Fruit fly (Drosophila melanogaster) whole organism, embryonic: ENCODE measurements around the gene mfr.

ENCODE experiments used
- Aef1 ChIP-seq: fragments of 200-800 bp; sonication (Bioruptor generic); IDR thresholded peaks from 3 replicates; pipeline ENCODE4 v1.3.6; 2022; ENCODE audit warnings: missing biosample characterization, missing genetic modification characterization
- Bgb ChIP-seq: fragments of 200-800 bp; sonication (Bioruptor generic); IDR thresholded peaks from 2 replicates; pipeline ENCODE4 v1.3.6; 2022; ENCODE audit warnings: missing biosample characterization, missing genetic modification characterization; ENCODE audit not compliant: partially characterized antibody
- CG10209 ChIP-seq: fragments of 200-800 bp; sonication (Bioruptor generic); optimal IDR thresholded peaks from 3 replicates; lab custom pipeline; 2017; ENCODE audit warnings: missing biosample characterization, mild to moderate bottlenecking, missing genetic modification characterization, missing genetic modification reagents
- CG10543 ChIP-seq: fragments of 200-800 bp; sonication (Bioruptor generic); optimal IDR thresholded peaks from 3 replicates; lab custom pipeline; 2017; ENCODE audit warnings: missing biosample characterization, mild to moderate bottlenecking, missing genetic modification characterization, moderate library complexity
- CG10654 ChIP-seq: fragments of 200-800 bp; sonication (Bioruptor generic); optimal IDR thresholded peaks from 2 replicates; lab custom pipeline; 2016; ENCODE audit warnings: missing biosample characterization, missing genetic modification characterization
- CG11504 ChIP-seq: fragments of 200-800 bp; sonication (Bioruptor generic); optimal IDR thresholded peaks from 3 replicates; lab custom pipeline; 2019; ENCODE audit warnings: missing biosample characterization, mild to moderate bottlenecking, missing genetic modification characterization, moderate library complexity
- CG12769 ChIP-seq: fragments of 200-800 bp; sonication (Bioruptor generic); optimal IDR thresholded peaks from 2 replicates; lab custom pipeline; 2019; ENCODE audit warnings: missing biosample characterization, mild to moderate bottlenecking, missing genetic modification characterization, moderate library complexity
- CG15601 ChIP-seq: fragments of 200-800 bp; sonication (Bioruptor generic); optimal IDR thresholded peaks from 3 replicates; lab custom pipeline; 2019; ENCODE audit warnings: missing biosample characterization, mild to moderate bottlenecking, missing genetic modification characterization, moderate library complexity
- CG1603 ChIP-seq: fragments of 200-800 bp; sonication (Bioruptor generic); optimal IDR thresholded peaks from 2 replicates; lab custom pipeline; 2019; ENCODE audit warnings: missing biosample characterization, mild to moderate bottlenecking, missing genetic modification characterization, moderate library complexity
- CG4282 ChIP-seq: fragments of 200-800 bp; sonication (Bioruptor generic); optimal IDR thresholded peaks from 2 replicates; lab custom pipeline; 2016; ENCODE audit warnings: missing biosample characterization, missing genetic modification characterization
- CG4328 ChIP-seq: fragments of 200-800 bp; sonication (Bioruptor generic); optimal IDR thresholded peaks from 3 replicates; lab custom pipeline; 2017; ENCODE audit warnings: missing biosample characterization, missing genetic modification reagents, missing genetic modification characterization
- CG4360 ChIP-seq: fragments of 200-800 bp; sonication (Bioruptor generic); IDR thresholded peaks from 2 replicates; pipeline ENCODE4 v1.3.6; 2022; ENCODE audit warnings: missing biosample characterization, missing genetic modification characterization
- CG4730 ChIP-seq: fragments of 200-800 bp; sonication (Bioruptor generic); IDR thresholded peaks from 2 replicates; pipeline ENCODE4 v1.3.6; 2022; ENCODE audit warnings: missing biosample characterization, missing genetic modification characterization
- CG7987 ChIP-seq: fragments of 200-800 bp; sonication (Bioruptor generic); optimal IDR thresholded peaks from 2 replicates; lab custom pipeline; 2018; ENCODE audit warnings: missing biosample characterization, mild to moderate bottlenecking, missing genetic modification characterization, moderate library complexity
- CG8089 ChIP-seq: fragments of 200-800 bp; sonication (Bioruptor generic); optimal IDR thresholded peaks from 3 replicates; lab custom pipeline; 2016; ENCODE audit warnings: missing biosample characterization, missing genetic modification characterization
- Dbx ChIP-seq: fragments of 200-800 bp; sonication (Bioruptor generic); IDR thresholded peaks from 3 replicates; pipeline ENCODE4 v1.3.6; 2022; ENCODE audit warnings: missing biosample characterization, missing genetic modification characterization
- Fer1 ChIP-seq: fragments of 200-800 bp; sonication (Bioruptor generic); optimal IDR thresholded peaks from 2 replicates; lab custom pipeline; 2017; ENCODE audit warnings: missing biosample characterization, mild to moderate bottlenecking, missing genetic modification characterization
- HHEX ChIP-seq: fragments of 200-800 bp; sonication (Bioruptor generic); optimal IDR thresholded peaks from 3 replicates; lab custom pipeline; 2017; ENCODE audit warnings: missing biosample characterization, mild to moderate bottlenecking, missing genetic modification characterization, missing genetic modification reagents
- Hand ChIP-seq: fragments of 200-800 bp; sonication (Bioruptor generic); optimal IDR thresholded peaks from 2 replicates; lab custom pipeline; 2017; ENCODE audit warnings: mild to moderate bottlenecking, missing biosample characterization, missing genetic modification reagents, missing genetic modification characterization
- HmgD ChIP-seq: fragments of 200-800 bp; sonication (Bioruptor generic); optimal IDR thresholded peaks from 3 replicates; lab custom pipeline; 2016; ENCODE audit warnings: missing biosample characterization, missing genetic modification characterization
- Lhr ChIP-seq: fragments of 200-800 bp; sonication (Bioruptor generic); optimal IDR thresholded peaks from 3 replicates; lab custom pipeline; 2017; ENCODE audit warnings: mild to moderate bottlenecking, missing biosample characterization, missing genetic modification reagents, missing genetic modification characterization
- Lim3 ChIP-seq: fragments of 200-800 bp; sonication (Bioruptor generic); IDR thresholded peaks from 2 replicates; pipeline ENCODE4 v1.3.6; 2022; ENCODE audit warnings: missing biosample characterization, missing genetic modification characterization
- MBD-R2 ChIP-seq: fragments of 200-800 bp; sonication (Bioruptor generic); IDR thresholded peaks from 2 replicates; pipeline ENCODE4 v1.3.6; 2022; ENCODE audit warnings: missing biosample characterization, missing genetic modification characterization
- Mes4 ChIP-seq: fragments of 200-800 bp; sonication (Bioruptor generic); optimal IDR thresholded peaks from 2 replicates; lab custom pipeline; 2016; ENCODE audit warnings: missing biosample characterization, missing genetic modification characterization
- NK7.1 ChIP-seq: fragments of 200-800 bp; sonication (Bioruptor generic); optimal IDR thresholded peaks from 3 replicates; lab custom pipeline; 2016; ENCODE audit warnings: missing biosample characterization, missing genetic modification characterization
- Oaz ChIP-seq: fragments of 200-800 bp; sonication (Bioruptor generic); IDR thresholded peaks from 2 replicates; pipeline ENCODE4 v1.3.6; 2022; ENCODE audit warnings: missing biosample characterization, missing genetic modification characterization
- Rx ChIP-seq: fragments of 200-800 bp; sonication (Bioruptor generic); IDR thresholded peaks from 2 replicates; pipeline ENCODE4 v1.3.6; 2022; ENCODE audit warnings: missing biosample characterization, missing genetic modification characterization
- Sry-β ChIP-seq: fragments of 200-800 bp; sonication (Bioruptor generic); optimal IDR thresholded peaks from 2 replicates; lab custom pipeline; 2018; ENCODE audit warnings: missing biosample characterization, mild to moderate bottlenecking, missing genetic modification characterization, moderate library complexity
- Stat92E ChIP-seq, 3 experiments: fragments of >200 bp in 2 of 3; fragments of 200-800 bp in 1 of 3; sonication (Bioruptor generic) in 1 of 3; optimal IDR thresholded peaks; 2 replicates each; lab custom pipeline; 2017 to 2019; ENCODE audit warnings: missing biosample characterization in 3 of 3, missing genetic modification characterization in 3 of 3, mild to moderate bottlenecking in 1 of 3, moderate library complexity in 1 of 3
- YL-1 ChIP-seq: fragments of 200-800 bp; sonication (Bioruptor generic); optimal IDR thresholded peaks from 3 replicates; lab custom pipeline; 2017; ENCODE audit warnings: missing biosample characterization, mild to moderate bottlenecking, missing genetic modification characterization
- az2 ChIP-seq: fragments of 200-800 bp; sonication (Bioruptor generic); optimal IDR thresholded peaks from 3 replicates; lab custom pipeline; 2016; ENCODE audit warnings: missing biosample characterization, missing genetic modification characterization
- chif ChIP-seq, 2 experiments: fragments of 200-800 bp; sonication (Bioruptor generic); optimal IDR thresholded peaks; 3 replicates each; lab custom pipeline; 2016; ENCODE audit warnings: missing biosample characterization in 2 of 2, missing genetic modification characterization in 2 of 2
- danr ChIP-seq: fragments of 200-800 bp; sonication (Bioruptor generic); IDR thresholded peaks from 2 replicates; pipeline ENCODE4 v1.3.6; 2022; ENCODE audit warnings: missing biosample characterization, missing genetic modification characterization
- dpn ChIP-seq, 2 experiments: fragments of 200-800 bp; sonication (Bioruptor generic); optimal IDR thresholded peaks; 3 replicates each; lab custom pipeline; 2016; ENCODE audit warnings: missing biosample characterization in 2 of 2, missing genetic modification characterization in 2 of 2
- gce ChIP-seq: fragments of 200-800 bp; sonication (Bioruptor generic); IDR thresholded peaks from 3 replicates; pipeline ENCODE4 v1.3.6; 2022; ENCODE audit warnings: missing biosample characterization, missing genetic modification characterization
- gsb ChIP-seq: fragments of 200-800 bp; sonication (Bioruptor generic); IDR thresholded peaks from 2 replicates; pipeline ENCODE4 v1.3.6; 2022; ENCODE audit warnings: missing biosample characterization, missing genetic modification characterization
- hb ChIP-seq: fragments of 200-800 bp; sonication (Bioruptor generic); IDR thresholded peaks from 3 replicates; pipeline ENCODE4 v1.3.6; 2022; ENCODE audit warnings: missing biosample characterization, missing genetic modification characterization; ENCODE audit not compliant: partially characterized antibody
- hth ChIP-seq: fragments of >200 bp; optimal IDR thresholded peaks from 2 replicates; lab custom pipeline; 2017; ENCODE audit warnings: inconsistent platforms
- insv ChIP-seq, 2 experiments: fragments of 200-800 bp; sonication (Bioruptor generic); optimal IDR thresholded peaks; 3 replicates each; lab custom pipeline; 2016 to 2018; ENCODE audit warnings: missing biosample characterization in 2 of 2, missing genetic modification characterization in 2 of 2
- pnt ChIP-seq: fragments of 200-800 bp; sonication (Bioruptor generic); optimal IDR thresholded peaks from 3 replicates; lab custom pipeline; 2016; ENCODE audit warnings: missing biosample characterization, missing genetic modification characterization
- pros ChIP-seq: fragments of 200-800 bp; sonication (Bioruptor generic); optimal IDR thresholded peaks from 3 replicates; lab custom pipeline; 2019; ENCODE audit warnings: missing biosample characterization, mild to moderate bottlenecking, missing genetic modification characterization, moderate library complexity
- ro ChIP-seq: fragments of 200-800 bp; sonication (Bioruptor generic); IDR thresholded peaks from 2 replicates; pipeline ENCODE4 v1.3.6; 2022; ENCODE audit warnings: missing biosample characterization, missing genetic modification characterization
- sob ChIP-seq: fragments of 200-800 bp; sonication (Bioruptor generic); IDR thresholded peaks from 2 replicates; pipeline ENCODE4 v1.3.6; 2022; ENCODE audit warnings: missing biosample characterization, missing genetic modification characterization
- trh ChIP-seq: fragments of 200-800 bp; sonication (Bioruptor generic); optimal IDR thresholded peaks from 2 replicates; lab custom pipeline; 2016; ENCODE audit warnings: missing biosample characterization, missing genetic modification characterization
- tup ChIP-seq: fragments of 200-800 bp; sonication (Bioruptor generic); optimal IDR thresholded peaks from 2 replicates; lab custom pipeline; 2016; ENCODE audit warnings: missing biosample characterization, mild to moderate bottlenecking, missing genetic modification characterization, moderate library complexity
- wek ChIP-seq: fragments of 200-800 bp; sonication (Bioruptor generic); optimal IDR thresholded peaks from 3 replicates; lab custom pipeline; 2018; ENCODE audit warnings: missing biosample characterization, mild to moderate bottlenecking, missing genetic modification characterization, moderate library complexity

Gene mfr

DNA sequence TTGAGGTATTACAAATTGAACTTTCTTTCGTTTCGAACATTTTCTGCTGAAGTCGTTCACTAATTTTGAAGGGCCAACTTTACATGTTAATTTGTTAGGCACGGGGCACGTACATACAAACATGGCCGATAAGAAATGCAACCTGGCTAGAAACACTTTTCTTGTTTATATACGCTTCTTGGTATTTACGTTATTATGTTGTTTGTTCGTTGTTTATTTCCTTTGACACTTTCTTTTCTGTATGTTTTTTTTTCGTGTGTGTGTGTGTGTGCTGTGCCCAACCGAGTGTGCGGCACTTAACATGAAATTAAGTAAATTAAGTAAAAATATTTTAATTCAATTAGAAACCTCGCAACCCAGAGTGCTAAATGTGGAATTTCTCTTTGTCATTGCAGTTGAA lies 13.2 kb upstream of the mfr start (continued):
- TF ChIP-seq wek, result peak; percentile 56
- TF ChIP-seq CG7987 (GFP tag; lab: Kevin White, UChicago), result no peak
- no peak for TF ChIP-seq CG4360
- TF ChIP-seq sob (GFP tag; lab: Robert Waterston, UW), result no peak
- no peak for TF ChIP-seq MBD-R2 (GFP tag; lab: Robert Waterston, UW)
- TF ChIP-seq Lim3 (GFP tag; lab: Robert Waterston, UW), result no peak
- TF ChIP-seq Sry-β (GFP tag; lab: Kevin White, UChicago), result peak; percentile 41
- TF ChIP-seq chif (GFP tag; optimal IDR thresholded peaks at IDR 0.05; lab: Kevin White, UChicago), result no peak
- no peak for TF ChIP-seq pros (GFP tag; lab: Kevin White, UChicago)
- TF ChIP-seq hth, result no peak
- TF ChIP-seq gsb (GFP tag; lab: Robert Waterston, UW), result no peak
- TF ChIP-seq Mes4 (GFP tag; lab: Kevin White, UChicago), result peak; percentile 35
- peak; percentile 3 for TF ChIP-seq CG8089
- TF ChIP-seq Oaz, result no peak
- no peak for TF ChIP-seq Hand
- peak; percentile 28 for TF ChIP-seq CG4328
- no peak for TF ChIP-seq Aef1 (GFP tag; lab: Robert Waterston, UW)
- no peak for TF ChIP-seq Fer1 (GFP tag; lab: Kevin White, UChicago)
- no peak for TF ChIP-seq Dbx (GFP tag; lab: Robert Waterston, UW)
- TF ChIP-seq trh, result no peak
- no peak for TF ChIP-seq NK7.1 (GFP tag; lab: Kevin White, UChicago)
- TF ChIP-seq CG10209 (GFP tag; lab: Kevin White, UChicago), result peak; percentile 53
- peak; percentile 28 for TF ChIP-seq HHEX (GFP tag; lab: Kevin White, UChicago)
- TF ChIP-seq CG11504, result peak; percentile 14
- no peak for TF ChIP-seq Rx (GFP tag; lab: Robert Waterston, UW)
- TF ChIP-seq ro (GFP tag; lab: Robert Waterston, UW), result no peak
- TF ChIP-seq hb (GFP tag; lab: Robert Waterston, UW), result no peak
- TF ChIP-seq HmgD (GFP tag; lab: Kevin White, UChicago), result no peak
- peak; percentile 59; the same call in 2 of the 3 replicates for TF ChIP-seq gce
- TF ChIP-seq dpn (GFP tag; optimal IDR thresholded peaks at IDR 0.05; lab: Kevin White, UChicago), result no peak
- no peak for TF ChIP-seq YL-1
- TF ChIP-seq CG10654 (GFP tag; lab: Kevin White, UChicago), result no peak
- TF ChIP-seq az2 (GFP tag; lab: Kevin White, UChicago), result no peak
- TF ChIP-seq CG15601 (tag; lab: Kevin White, UChicago), result peak; percentile 88
- no peak for TF ChIP-seq pnt
- no peak for TF ChIP-seq insv (GFP tag; optimal IDR thresholded peaks at IDR 0.05; lab: Kevin White, UChicago)
- TF ChIP-seq Bgb (GFP tag; lab: Robert Waterston, UW), result no peak
- TF ChIP-seq tup (GFP tag; lab: Kevin White, UChicago), result peak; percentile 20
- no peak for TF ChIP-seq danr (GFP tag; lab: Robert Waterston, UW)
- TF ChIP-seq CG4282, result no peak
- peak; percentile 14 for TF ChIP-seq CG1603 (tag; lab: Kevin White, UChicago)
- TF ChIP-seq CG4730 (GFP tag; lab: Robert Waterston, UW), result no peak
- peak in 1 of 3 experiments; percentile 47 for TF ChIP-seq Stat92E (GFP tag; optimal IDR thresholded peaks at IDR 0.05; lab: Kevin White, UChicago)
- no peak for TF ChIP-seq CG10543
- no peak for TF ChIP-seq CG12769
- peak; percentile 57 for TF ChIP-seq Lhr (GFP tag; lab: Kevin White, UChicago)
